Fruit fly (Drosophila melanogaster) whole organism, embryonic: ENCODE measurements around the gene CG13097.
A peak's percentile ranks its signal among the peaks of the same experiment; 100 is the strongest.

Source experiments
- Adf1 ChIP-seq: fragments of 200-800 bp; sonication (Bioruptor generic); IDR thresholded peaks from 2 replicates; pipeline ENCODE4 v1.3.6; 2022; ENCODE audit warnings: missing biosample characterization, missing genetic modification characterization
- Aef1 ChIP-seq: fragments of 200-800 bp; sonication (Bioruptor generic); IDR thresholded peaks from 3 replicates; pipeline ENCODE4 v1.3.6; 2022; ENCODE audit warnings: missing biosample characterization, missing genetic modification characterization
- Blimp-1 ChIP-seq: fragments of 200-800 bp; sonication (Bioruptor generic); optimal IDR thresholded peaks from 3 replicates; lab custom pipeline; 2018; ENCODE audit warnings: missing biosample characterization, missing genetic modification characterization, mild to moderate bottlenecking, moderate library complexity, missing genetic modification reagents
- CG10321 ChIP-seq: fragments of 200-800 bp; sonication (Bioruptor generic); IDR thresholded peaks from 2 replicates; pipeline ENCODE4 v1.3.6; 2022; ENCODE audit warnings: missing biosample characterization, missing genetic modification characterization
- CG11093 ChIP-seq: fragments of 200-800 bp; sonication (Bioruptor generic); IDR thresholded peaks from 3 replicates; pipeline ENCODE4 v1.3.6; 2022; ENCODE audit warnings: missing biosample characterization, missing genetic modification characterization
- CG11398 ChIP-seq: fragments of 200-800 bp; sonication (Bioruptor generic); optimal IDR thresholded peaks from 2 replicates; lab custom pipeline; 2016; ENCODE audit warnings: missing biosample characterization, missing genetic modification characterization
- CG12104 ChIP-seq: fragments of 200-800 bp; sonication (Bioruptor generic); optimal IDR thresholded peaks from 3 replicates; lab custom pipeline; 2016; ENCODE audit warnings: missing biosample characterization, missing genetic modification characterization
- CG12769 ChIP-seq: fragments of 200-800 bp; sonication (Bioruptor generic); optimal IDR thresholded peaks from 2 replicates; lab custom pipeline; 2019; ENCODE audit warnings: missing biosample characterization, mild to moderate bottlenecking, missing genetic modification characterization, moderate library complexity
- CG13424 ChIP-seq: fragments of 200-800 bp; sonication (Bioruptor generic); optimal IDR thresholded peaks from 2 replicates; lab custom pipeline; 2019; ENCODE audit warnings: missing biosample characterization, mild to moderate bottlenecking, missing genetic modification characterization, moderate library complexity
- CG13624 ChIP-seq: fragments of 200-800 bp; sonication (Bioruptor generic); optimal IDR thresholded peaks from 2 replicates; lab custom pipeline; 2016; ENCODE audit warnings: missing biosample characterization, missing genetic modification characterization
- CG17912 ChIP-seq: fragments of 200-800 bp; sonication (Bioruptor generic); optimal IDR thresholded peaks from 2 replicates; lab custom pipeline; 2018; ENCODE audit warnings: missing biosample characterization, mild to moderate bottlenecking, missing genetic modification characterization
- CG18262 ChIP-seq: fragments of 200-800 bp; optimal IDR thresholded peaks from 3 replicates; lab custom pipeline; 2019; ENCODE audit warnings: missing biosample characterization, mild to moderate bottlenecking, missing genetic modification characterization, moderate library complexity
- CG18619 ChIP-seq: fragments of 200-800 bp; sonication (Bioruptor generic); optimal IDR thresholded peaks from 3 replicates; lab custom pipeline; 2017; ENCODE audit warnings: missing biosample characterization, mild to moderate bottlenecking, missing genetic modification characterization
- CG2116 ChIP-seq: fragments of 200-800 bp; sonication (Bioruptor generic); optimal IDR thresholded peaks from 3 replicates; lab custom pipeline; 2018; ENCODE audit warnings: missing biosample characterization, mild to moderate bottlenecking, missing genetic modification characterization
- CG2202 ChIP-seq: fragments of 200-800 bp; sonication (Bioruptor generic); optimal IDR thresholded peaks from 2 replicates; lab custom pipeline; 2018; ENCODE audit warnings: missing biosample characterization, mild to moderate bottlenecking, missing genetic modification characterization
- CG3847 ChIP-seq: fragments of 200-800 bp; sonication (Bioruptor generic); IDR thresholded peaks from 2 replicates; pipeline ENCODE4 v1.3.6; 2022; ENCODE audit warnings: missing biosample characterization, missing genetic modification characterization
- CG5245 ChIP-seq: fragments of 200-800 bp; sonication (Bioruptor generic); optimal IDR thresholded peaks from 3 replicates; lab custom pipeline; 2016; ENCODE audit warnings: missing biosample characterization, missing genetic modification characterization
- CG5953 ChIP-seq: fragments of 200-800 bp; sonication (Bioruptor generic); IDR thresholded peaks from 2 replicates; pipeline ENCODE4 v1.3.6; 2022; ENCODE audit warnings: missing biosample characterization, missing genetic modification characterization
- CG6689 ChIP-seq: fragments of 200-800 bp; sonication (Bioruptor generic); IDR thresholded peaks from 2 replicates; pipeline ENCODE4 v1.3.6; 2022; ENCODE audit warnings: missing biosample characterization, missing genetic modification characterization
- CG6854 ChIP-seq: fragments of 200-800 bp; sonication (Bioruptor generic); optimal IDR thresholded peaks from 3 replicates; lab custom pipeline; 2017; ENCODE audit warnings: missing biosample characterization, mild to moderate bottlenecking, missing genetic modification characterization
- CG8281 ChIP-seq: fragments of 200-800 bp; sonication (Bioruptor generic); optimal IDR thresholded peaks from 2 replicates; lab custom pipeline; 2018; ENCODE audit warnings: missing biosample characterization, mild to moderate bottlenecking, missing genetic modification characterization, moderate library complexity
- CG8765 ChIP-seq: fragments of 200-800 bp; sonication (Bioruptor generic); IDR thresholded peaks from 2 replicates; pipeline ENCODE4 v1.3.6; 2022; ENCODE audit warnings: missing biosample characterization, missing genetic modification characterization
- CG9437 ChIP-seq: fragments of 200-800 bp; sonication (Bioruptor generic); optimal IDR thresholded peaks from 2 replicates; lab custom pipeline; 2018; ENCODE audit warnings: missing biosample characterization, mild to moderate bottlenecking, missing genetic modification characterization
- E2f1 ChIP-seq: fragments of 200-800 bp; sonication (Bioruptor generic); IDR thresholded peaks from 2 replicates; pipeline ENCODE4 v1.3.6; 2022; ENCODE audit warnings: missing biosample characterization, missing genetic modification characterization
- HLH4C ChIP-seq: fragments of 200-800 bp; sonication (Bioruptor generic); IDR thresholded peaks from 3 replicates; pipeline ENCODE4 v1.3.6; 2022; ENCODE audit warnings: missing biosample characterization, missing genetic modification characterization; ENCODE audit not compliant: partially characterized antibody
- HLHmδ ChIP-seq: fragments of 200-800 bp; sonication (Bioruptor generic); optimal IDR thresholded peaks from 2 replicates; lab custom pipeline; 2018; ENCODE audit warnings: missing biosample characterization, mild to moderate bottlenecking, missing genetic modification characterization, moderate library complexity
- HmgZ ChIP-seq: fragments of 200-800 bp; sonication (Bioruptor generic); optimal IDR thresholded peaks from 2 replicates; lab custom pipeline; 2018; ENCODE audit warnings: missing biosample characterization, mild to moderate bottlenecking, missing genetic modification characterization
- Hr78 ChIP-seq, 2 experiments: fragments of 200-800 bp in 1 of 2; fragments of >200 bp in 1 of 2; sonication (Bioruptor generic) in 1 of 2; optimal IDR thresholded peaks; 2 replicates each; lab custom pipeline; 2017 to 2019; ENCODE audit warnings: missing biosample characterization in 2 of 2, missing genetic modification characterization in 2 of 2, mild to moderate bottlenecking in 1 of 2, moderate library complexity in 1 of 2
- NC2β ChIP-seq: fragments of 200-800 bp; sonication (Bioruptor generic); optimal IDR thresholded peaks from 2 replicates; lab custom pipeline; 2016; ENCODE audit warnings: missing biosample characterization, missing genetic modification characterization
- Sox102F ChIP-seq: fragments of 200-800 bp; sonication (Bioruptor generic); optimal IDR thresholded peaks from 2 replicates; lab custom pipeline; 2018; ENCODE audit warnings: missing biosample characterization, mild to moderate bottlenecking, missing genetic modification characterization, moderate library complexity
- TFAM ChIP-seq: fragments of 200-800 bp; sonication (Bioruptor generic); optimal IDR thresholded peaks from 2 replicates; lab custom pipeline; 2017; ENCODE audit warnings: missing biosample characterization, missing genetic modification characterization, inconsistent platforms
- Tbp ChIP-seq: fragments of >200 bp; optimal IDR thresholded peaks from 2 replicates; lab custom pipeline; 2018; ENCODE audit warnings: missing biosample characterization, missing genetic modification characterization
- Xbp1 ChIP-seq: fragments of 200-800 bp; sonication (Bioruptor generic); optimal IDR thresholded peaks from 3 replicates; lab custom pipeline; 2016; ENCODE audit warnings: missing biosample characterization, mild to moderate bottlenecking, missing genetic modification characterization
- Xrp1 ChIP-seq: fragments of 200-800 bp; sonication (Bioruptor generic); IDR thresholded peaks from 2 replicates; pipeline ENCODE4 v1.3.6; 2022; ENCODE audit warnings: missing biosample characterization, missing genetic modification characterization
- ab ChIP-seq: fragments of 200-800 bp; sonication (Bioruptor generic); optimal IDR thresholded peaks from 2 replicates; lab custom pipeline; 2016; ENCODE audit warnings: missing biosample characterization, missing genetic modification characterization
- bbx ChIP-seq: fragments of 200-800 bp; sonication (Bioruptor generic); IDR thresholded peaks from 2 replicates; pipeline ENCODE4 v1.3.6; 2022; ENCODE audit warnings: missing biosample characterization, missing genetic modification characterization; ENCODE audit not compliant: partially characterized antibody
- cwo ChIP-seq: fragments of 200-800 bp; sonication (Bioruptor generic); optimal IDR thresholded peaks from 3 replicates; lab custom pipeline; 2017; ENCODE audit warnings: missing biosample characterization, missing genetic modification characterization, mild to moderate bottlenecking, moderate library complexity, missing genetic modification reagents
- dati ChIP-seq: fragments of 200-800 bp; sonication (Bioruptor generic); IDR thresholded peaks from 2 replicates; pipeline ENCODE4 v1.3.6; 2022; ENCODE audit warnings: missing biosample characterization, missing genetic modification characterization
- dpn ChIP-seq, 2 experiments: fragments of 200-800 bp; sonication (Bioruptor generic); optimal IDR thresholded peaks; 3 replicates each; lab custom pipeline; 2016; ENCODE audit warnings: missing biosample characterization in 2 of 2, missing genetic modification characterization in 2 of 2
- ewg ChIP-seq: fragments of 200-800 bp; sonication (Bioruptor generic); optimal IDR thresholded peaks from 3 replicates; lab custom pipeline; 2017; ENCODE audit warnings: mild to moderate bottlenecking, missing biosample characterization, missing genetic modification reagents, missing genetic modification characterization
- fru ChIP-seq: fragments of >200 bp; optimal IDR thresholded peaks from 2 replicates; lab custom pipeline; 2017
- jigr1 ChIP-seq: fragments of 200-800 bp; sonication (Bioruptor generic); IDR thresholded peaks from 3 replicates; pipeline ENCODE4 v1.3.6; 2022; ENCODE audit warnings: missing biosample characterization, missing genetic modification characterization
- klu ChIP-seq: fragments of 200-800 bp; sonication (Bioruptor generic); IDR thresholded peaks from 2 replicates; pipeline ENCODE4 v1.3.6; 2022; ENCODE audit warnings: missing biosample characterization, missing genetic modification characterization
- pho ChIP-seq: fragments of 200-800 bp; sonication (Bioruptor generic); optimal IDR thresholded peaks from 2 replicates; lab custom pipeline; 2016; ENCODE audit warnings: missing biosample characterization, missing genetic modification characterization
- run ChIP-seq: fragments of 200-800 bp; sonication (Bioruptor generic); optimal IDR thresholded peaks from 3 replicates; lab custom pipeline; 2018; ENCODE audit warnings: missing biosample characterization, mild to moderate bottlenecking, missing genetic modification characterization
- slp2 ChIP-seq: fragments of 200-800 bp; sonication (Bioruptor generic); optimal IDR thresholded peaks from 2 replicates; lab custom pipeline; 2016; ENCODE audit warnings: missing biosample characterization, missing genetic modification characterization
- sqz ChIP-seq: fragments of 200-800 bp; sonication (Bioruptor generic); optimal IDR thresholded peaks from 3 replicates; lab custom pipeline; 2018; ENCODE audit warnings: missing biosample characterization, mild to moderate bottlenecking, missing genetic modification characterization
- tll ChIP-seq, 2 experiments: fragments of 200-800 bp in 1 of 2; fragments of >200 bp in 1 of 2; sonication (Bioruptor generic) in 1 of 2; optimal IDR thresholded peaks; 2 replicates each; lab custom pipeline; 2017 to 2019; ENCODE audit warnings: missing biosample characterization in 2 of 2, missing genetic modification characterization in 2 of 2, mild to moderate bottlenecking in 1 of 2, moderate library complexity in 1 of 2
- ttk ChIP-seq: fragments of 200-800 bp; sonication (Bioruptor generic); IDR thresholded peaks from 2 replicates; pipeline ENCODE4 v2.1.2; 2022; ENCODE audit warnings: missing biosample characterization, missing genetic modification characterization
- vnd ChIP-seq: fragments of 200-800 bp; sonication (Bioruptor generic); IDR thresholded peaks from 3 replicates; pipeline ENCODE4 v1.3.6; 2022; ENCODE audit warnings: missing biosample characterization, missing genetic modification characterization; ENCODE audit not compliant: partially characterized antibody
- zfh1 ChIP-seq: fragments of 200-800 bp; sonication (Bioruptor generic); IDR thresholded peaks from 3 replicates; pipeline ENCODE4 v1.3.6; 2022; ENCODE audit warnings: missing biosample characterization, missing genetic modification characterization

Gene CG13097

dm6 chr2L:8514748-8515147 is at the start of gene CG13097, which contains the start of gene PIG-U (continued):
- peak; percentile 78 for TF ChIP-seq CG6689 (GFP tag; lab: Robert Waterston, UW)
- TF ChIP-seq NC2β (GFP tag; lab: Kevin White, UChicago): peak; percentile 61
- TF ChIP-seq Sox102F (GFP tag; lab: Kevin White, UChicago): no peak
- no peak for TF ChIP-seq CG8281 (tag; lab: Kevin White, UChicago)
- no peak for TF ChIP-seq jigr1 (GFP tag; lab: Robert Waterston, UW)
- no peak for TF ChIP-seq fru (lab: Kevin White, UChicago)
- TF ChIP-seq CG9437 (GFP tag; lab: Kevin White, UChicago): peak; percentile 46
- TF ChIP-seq CG8765 (GFP tag; lab: Robert Waterston, UW): peak; percentile 71
- peak; percentile 24 for TF ChIP-seq CG12769 (tag; lab: Kevin White, UChicago)
- TF ChIP-seq tll (GFP tag; optimal IDR thresholded peaks at IDR 0.05; lab: Kevin White, UChicago): no peak
- peak; percentile 67; the same call in 1 of the 2 replicates for TF ChIP-seq klu (GFP tag; lab: Robert Waterston, UW)
- no peak for TF ChIP-seq Tbp (GFP tag; lab: Kevin White, UChicago)
- TF ChIP-seq Blimp-1: no peak
- TF ChIP-seq zfh1 (GFP tag; lab: Robert Waterston, UW): peak; percentile 84
- peak; percentile 75 for TF ChIP-seq CG18262 (tag; lab: Kevin White, UChicago)
- peak; percentile 92 for TF ChIP-seq CG2116 (GFP tag; lab: Kevin White, UChicago)
- TF ChIP-seq CG13424 (tag; lab: Kevin White, UChicago): peak; percentile 86
- TF ChIP-seq CG11093 (GFP tag; lab: Robert Waterston, UW): no peak
- TF ChIP-seq Hr78 (GFP tag; optimal IDR thresholded peaks at IDR 0.05; lab: Kevin White, UChicago): no peak
- peak; percentile 78 for TF ChIP-seq E2f1 (GFP tag; lab: Robert Waterston, UW)
- TF ChIP-seq vnd (GFP tag; lab: Robert Waterston, UW): peak; percentile 90
- TF ChIP-seq dpn (GFP tag; optimal IDR thresholded peaks at IDR 0.05; lab: Kevin White, UChicago): peak; percentile 83 to 89
- peak; percentile 88 for TF ChIP-seq Aef1 (GFP tag; lab: Robert Waterston, UW)
- TF ChIP-seq CG12104 (GFP tag; lab: Kevin White, UChicago): peak; percentile 57
- peak; percentile 87 for TF ChIP-seq HmgZ
- peak; percentile 58 for TF ChIP-seq CG5245 (GFP tag; lab: Kevin White, UChicago)
- TF ChIP-seq slp2 (GFP tag; lab: Kevin White, UChicago): peak; percentile 13
- peak; percentile 81 for TF ChIP-seq CG13624 (GFP tag; lab: Kevin White, UChicago)
- TF ChIP-seq CG5953 (GFP tag; lab: Robert Waterston, UW): peak; percentile 45; the same call in 1 of the 2 replicates
- peak; percentile 40; the same call in 1 of the 2 replicates for TF ChIP-seq CG10321 (GFP tag; lab: Robert Waterston, UW)
- peak; percentile 46 for TF ChIP-seq CG18619 (GFP tag; lab: Kevin White, UChicago)
- peak; percentile 87 for TF ChIP-seq Xbp1 (GFP tag; lab: Kevin White, UChicago)
- peak; percentile 81 for TF ChIP-seq bbx (GFP tag; lab: Robert Waterston, UW)
- peak; percentile 83 for TF ChIP-seq CG3847 (GFP tag; lab: Robert Waterston, UW)
- peak; percentile 74 for TF ChIP-seq pho
- TF ChIP-seq Xrp1 (GFP tag; lab: Robert Waterston, UW): peak; percentile 81
- no peak for TF ChIP-seq CG11398 (GFP tag; lab: Kevin White, UChicago)
- peak; percentile 34 for TF ChIP-seq ewg
- TF ChIP-seq run: peak; percentile 24
- TF ChIP-seq cwo (GFP tag; lab: Kevin White, UChicago): peak; percentile 70
- TF ChIP-seq CG17912 (GFP tag; lab: Kevin White, UChicago): no peak
- peak; percentile 50 for TF ChIP-seq ttk (GFP tag; lab: Robert Waterston, UW)
- TF ChIP-seq TFAM: no peak
- no peak for TF ChIP-seq ab (GFP tag; lab: Kevin White, UChicago)
- no peak for TF ChIP-seq dati
- peak; percentile 55 for TF ChIP-seq CG2202 (tag; lab: Kevin White, UChicago)
- peak; percentile 49 for TF ChIP-seq Adf1 (GFP tag; lab: Robert Waterston, UW)
- peak; percentile 86 for TF ChIP-seq HLH4C
- no peak for TF ChIP-seq sqz (GFP tag; lab: Kevin White, UChicago)
- TF ChIP-seq HLHmδ (GFP tag; lab: Kevin White, UChicago): no peak
- no peak for TF ChIP-seq CG6854 (GFP tag; lab: Kevin White, UChicago)
